Worm (Caenorhabditis elegans) whole organism, L3 larva: ENCODE measurements around the gene cka-1.

Source experiments
- ZK546.5 ChIP-seq: sonication (generic microtip); optimal IDR thresholded peaks from 2 replicates; lab custom pipeline; 2017; ENCODE audit warnings: missing biosample characterization, missing genetic modification characterization
- ceh-28 ChIP-seq: fragments of 150-350 bp; optimal IDR thresholded peaks from 2 replicates; lab custom pipeline; 2014; ENCODE audit warnings: missing biosample characterization, missing genetic modification reagents, missing genetic modification characterization
- daf-12 ChIP-seq: fragments of 150-350 bp; optimal IDR thresholded peaks from 2 replicates; lab custom pipeline; 2014; ENCODE audit warnings: missing biosample characterization, missing genetic modification reagents, missing genetic modification characterization
- pha-4 ChIP-seq: fragments of 150-350 bp; optimal IDR thresholded peaks from 2 replicates; lab custom pipeline; 2014; ENCODE audit warnings: missing biosample characterization, missing genetic modification reagents, missing genetic modification characterization
- zag-1 ChIP-seq: fragments of 150-350 bp; optimal IDR thresholded peaks from 2 replicates; lab custom pipeline; 2014; ENCODE audit warnings: missing biosample characterization, missing genetic modification characterization
- ztf-4 ChIP-seq: fragments of 150-350 bp; optimal IDR thresholded peaks from 2 replicates; lab custom pipeline; 2014; ENCODE audit warnings: missing biosample characterization, missing genetic modification characterization

ce11 chrIV:9682514-9682913 lies 54.9 kb downstream of the cka-1 start, which contains the start of gene ins-7:
- TF ChIP-seq ZK546.5 (tag; lab: Kevin White, UChicago) (no peak), zag-1 (tag; lab: Kevin White, UChicago) (no peak), daf-12 (tag; lab: Kevin White, UChicago) (no peak), pha-4 (tag; lab: Kevin White, UChicago) (no peak), ztf-4 (tag; lab: Kevin White, UChicago) (no peak), ceh-28 (tag; lab: Kevin White, UChicago) (no peak)
